Fruit fly (Drosophila melanogaster) whole organism, prepupa: ENCODE data around the gene CG5882.

Source experiments
- Blimp-1 ChIP-seq: fragments of 200-800 bp; sonication (Bioruptor generic); optimal IDR thresholded peaks from 3 replicates; lab custom pipeline; 2017; ENCODE audit warnings: missing biosample characterization, missing genetic modification characterization, mild to moderate bottlenecking, moderate library complexity, missing genetic modification reagents
- CG10669 ChIP-seq: fragments of 200-800 bp; sonication (Bioruptor generic); optimal IDR thresholded peaks from 3 replicates; lab custom pipeline; 2018; ENCODE audit warnings: missing biosample characterization, mild to moderate bottlenecking, missing genetic modification characterization, moderate library complexity
- CG11294 ChIP-seq: fragments of 200-800 bp; sonication (Bioruptor generic); IDR thresholded peaks from 2 replicates; pipeline ENCODE4 v1.3.6; 2022; ENCODE audit warnings: missing biosample characterization, missing genetic modification characterization
- CG11762 ChIP-seq: fragments of 200-800 bp; sonication (Bioruptor generic); optimal IDR thresholded peaks from 3 replicates; lab custom pipeline; 2016; ENCODE audit warnings: missing biosample characterization, missing genetic modification characterization; ENCODE audit not compliant: insufficient read depth
- CG11902 ChIP-seq: fragments of 200-800 bp; sonication (Bioruptor generic); optimal IDR thresholded peaks from 3 replicates; lab custom pipeline; 2016; ENCODE audit warnings: missing biosample characterization, missing genetic modification characterization
- CG15336 ChIP-seq: fragments of 200-800 bp; sonication (Bioruptor generic); IDR thresholded peaks from 2 replicates; pipeline ENCODE4 v1.3.6; 2022; ENCODE audit warnings: missing biosample characterization, missing genetic modification characterization
- CG1621 ChIP-seq: fragments of 200-800 bp; sonication (Bioruptor generic); optimal IDR thresholded peaks from 3 replicates; lab custom pipeline; 2018; ENCODE audit warnings: missing biosample characterization, mild to moderate bottlenecking, missing genetic modification characterization
- CG16779 ChIP-seq: fragments of 200-800 bp; sonication (Bioruptor generic); optimal IDR thresholded peaks from 3 replicates; lab custom pipeline; 2017; ENCODE audit warnings: missing biosample characterization, mild to moderate bottlenecking, missing genetic modification characterization
- CG3032 ChIP-seq: fragments of 200-800 bp; optimal IDR thresholded peaks from 2 replicates; lab custom pipeline; 2019; ENCODE audit warnings: missing biosample characterization, mild to moderate bottlenecking, missing genetic modification characterization, moderate library complexity
- CG31627 ChIP-seq: fragments of 200-800 bp; sonication (Bioruptor generic); optimal IDR thresholded peaks from 3 replicates; lab custom pipeline; 2016; ENCODE audit warnings: missing biosample characterization, missing genetic modification characterization
- CG32006 ChIP-seq: fragments of 200-800 bp; sonication (Bioruptor generic); optimal IDR thresholded peaks from 3 replicates; lab custom pipeline; 2017; ENCODE audit warnings: missing biosample characterization, mild to moderate bottlenecking, missing genetic modification characterization
- CG34406 ChIP-seq: fragments of 200-800 bp; sonication (Bioruptor generic); optimal IDR thresholded peaks from 3 replicates; lab custom pipeline; 2016; ENCODE audit warnings: missing biosample characterization, missing genetic modification characterization
- CG3919 ChIP-seq: fragments of 200-800 bp; sonication (Bioruptor generic); optimal IDR thresholded peaks from 3 replicates; lab custom pipeline; 2016; ENCODE audit warnings: missing biosample characterization, missing genetic modification characterization
- CG4318 ChIP-seq: fragments of 200-800 bp; sonication (Bioruptor generic); optimal IDR thresholded peaks from 3 replicates; lab custom pipeline; 2017; ENCODE audit warnings: missing biosample characterization, mild to moderate bottlenecking, missing genetic modification characterization
- CG6163 ChIP-seq: fragments of 200-800 bp; sonication (Bioruptor generic); IDR thresholded peaks from 3 replicates; pipeline ENCODE4 v1.3.6; 2022; ENCODE audit warnings: missing biosample characterization, missing genetic modification characterization
- CG6276 ChIP-seq: fragments of 200-800 bp; sonication (Bioruptor generic); optimal IDR thresholded peaks from 2 replicates; lab custom pipeline; 2017; ENCODE audit warnings: missing biosample characterization, mild to moderate bottlenecking, missing genetic modification characterization
- CG6792 ChIP-seq: fragments of 200-800 bp; sonication (Bioruptor generic); optimal IDR thresholded peaks from 3 replicates; lab custom pipeline; 2016; ENCODE audit warnings: missing biosample characterization, missing genetic modification characterization
- CG6808 ChIP-seq: fragments of 200-800 bp; sonication (Bioruptor generic); optimal IDR thresholded peaks from 3 replicates; lab custom pipeline; 2017; ENCODE audit warnings: missing biosample characterization, missing genetic modification characterization, mild to moderate bottlenecking, moderate library complexity, missing genetic modification reagents
- CG6854 ChIP-seq: fragments of 200-800 bp; sonication (Bioruptor generic); optimal IDR thresholded peaks from 2 replicates; lab custom pipeline; 2017; ENCODE audit warnings: missing biosample characterization, mild to moderate bottlenecking, missing genetic modification characterization
- CG7368 ChIP-seq: fragments of 200-800 bp; sonication (Bioruptor generic); optimal IDR thresholded peaks from 3 replicates; lab custom pipeline; 2016; ENCODE audit warnings: missing biosample characterization, missing genetic modification characterization
- CG8119 ChIP-seq: fragments of 200-800 bp; sonication (Bioruptor generic); IDR thresholded peaks from 3 replicates; pipeline ENCODE4 v1.3.6; 2022; ENCODE audit warnings: missing biosample characterization, missing genetic modification characterization
- CG8319 ChIP-seq: fragments of 200-800 bp; sonication (Bioruptor generic); optimal IDR thresholded peaks from 3 replicates; lab custom pipeline; 2016; ENCODE audit warnings: missing biosample characterization, missing genetic modification characterization
- CG8632 ChIP-seq: fragments of 200-800 bp; sonication (Bioruptor generic); optimal IDR thresholded peaks from 3 replicates; lab custom pipeline; 2016; ENCODE audit warnings: missing biosample characterization, missing genetic modification characterization
- Eip75B ChIP-seq: fragments of 200-800 bp; sonication (Bioruptor generic); optimal IDR thresholded peaks from 3 replicates; lab custom pipeline; 2016; ENCODE audit warnings: missing biosample characterization, missing genetic modification characterization
- Eip78C ChIP-seq: fragments of 200-800 bp; sonication (Bioruptor generic); peaks from one replicate; lab custom pipeline; 2016; ENCODE audit warnings: missing biosample characterization, missing genetic modification characterization
- Eip93F ChIP-seq: fragments of 200-800 bp; sonication (Bioruptor generic); optimal IDR thresholded peaks from 2 replicates; lab custom pipeline; 2016; ENCODE audit warnings: missing biosample characterization, mild to moderate bottlenecking, missing genetic modification characterization
- Ets96B ChIP-seq: fragments of 200-800 bp; optimal IDR thresholded peaks from 2 replicates; lab custom pipeline; 2019; ENCODE audit warnings: missing biosample characterization, mild to moderate bottlenecking, missing genetic modification characterization, moderate library complexity
- Gug ChIP-seq: fragments of 200-800 bp; sonication (Bioruptor generic); IDR thresholded peaks from 2 replicates; pipeline ENCODE4 v1.3.6; 2022; ENCODE audit warnings: missing biosample characterization, missing genetic modification characterization
- Hr38 ChIP-seq: sonication (Bioruptor generic); optimal IDR thresholded peaks from 2 replicates; lab custom pipeline; 2016; ENCODE audit warnings: missing biosample characterization, missing genetic modification characterization
- Hr39 ChIP-seq: fragments of 200-800 bp; sonication (Bioruptor generic); optimal IDR thresholded peaks from 2 replicates; lab custom pipeline; 2016; ENCODE audit warnings: missing biosample characterization, missing genetic modification characterization
- Hr4 ChIP-seq: fragments of 200-800 bp; sonication (Bioruptor generic); optimal IDR thresholded peaks from 3 replicates; lab custom pipeline; 2016; ENCODE audit warnings: missing biosample characterization, missing genetic modification characterization
- Met ChIP-seq: fragments of 200-800 bp; sonication (Bioruptor generic); optimal IDR thresholded peaks from 3 replicates; lab custom pipeline; 2016; ENCODE audit warnings: missing biosample characterization, missing genetic modification characterization
- OdsH ChIP-seq: fragments of 200-800 bp; sonication (Bioruptor generic); optimal IDR thresholded peaks from 3 replicates; lab custom pipeline; 2016; ENCODE audit warnings: missing biosample characterization, missing genetic modification characterization
- Smox ChIP-seq: fragments of 200-800 bp; sonication (Bioruptor generic); optimal IDR thresholded peaks from 3 replicates; lab custom pipeline; 2016; ENCODE audit warnings: missing biosample characterization, missing genetic modification characterization
- Sox102F ChIP-seq: fragments of 200-800 bp; sonication (Bioruptor generic); optimal IDR thresholded peaks from 2 replicates; lab custom pipeline; 2016; ENCODE audit warnings: missing biosample characterization, mild to moderate bottlenecking, missing genetic modification characterization
- Sox14 ChIP-seq: fragments of 200-800 bp; sonication (Bioruptor generic); optimal IDR thresholded peaks from 3 replicates; lab custom pipeline; 2016; ENCODE audit warnings: missing biosample characterization, missing genetic modification characterization
- Sox15 ChIP-seq: fragments of 200-800 bp; sonication (Bioruptor generic); optimal IDR thresholded peaks from 3 replicates; lab custom pipeline; 2016; ENCODE audit warnings: missing biosample characterization, missing genetic modification characterization
- cyc ChIP-seq: fragments of 200-800 bp; sonication (Bioruptor generic); optimal IDR thresholded peaks from 3 replicates; lab custom pipeline; 2016; ENCODE audit warnings: missing biosample characterization, missing genetic modification characterization
- dsx ChIP-seq: fragments of 200-800 bp; optimal IDR thresholded peaks from 3 replicates; lab custom pipeline; 2019; ENCODE audit warnings: missing biosample characterization, mild to moderate bottlenecking, missing genetic modification characterization, moderate library complexity; ENCODE audit not compliant: poor library complexity, severe bottlenecking
- esn ChIP-seq: fragments of 200-800 bp; sonication (Bioruptor generic); optimal IDR thresholded peaks from 2 replicates; lab custom pipeline; 2016; ENCODE audit warnings: missing biosample characterization, mild to moderate bottlenecking, missing genetic modification characterization, moderate library complexity
- fd59A ChIP-seq: fragments of 200-800 bp; sonication (Bioruptor generic); optimal IDR thresholded peaks from 2 replicates; lab custom pipeline; 2017; ENCODE audit warnings: missing biosample characterization, mild to moderate bottlenecking, missing genetic modification characterization, missing genetic modification reagents
- fd85E ChIP-seq: fragments of 200-800 bp; sonication (Bioruptor generic); optimal IDR thresholded peaks from 3 replicates; lab custom pipeline; 2016; ENCODE audit warnings: missing biosample characterization, missing genetic modification characterization
- fkh ChIP-seq: fragments of 200-800 bp; sonication (Bioruptor generic); optimal IDR thresholded peaks from 3 replicates; lab custom pipeline; 2017; ENCODE audit warnings: missing biosample characterization, mild to moderate bottlenecking, missing genetic modification characterization, moderate library complexity
- lz ChIP-seq: fragments of 200-800 bp; sonication (Bioruptor generic); optimal IDR thresholded peaks from 3 replicates; lab custom pipeline; 2016; ENCODE audit warnings: missing biosample characterization, missing genetic modification characterization
- net ChIP-seq: fragments of 200-800 bp; sonication (Bioruptor generic); optimal IDR thresholded peaks from 3 replicates; lab custom pipeline; 2016; ENCODE audit warnings: missing biosample characterization, missing genetic modification characterization
- pdm3 ChIP-seq: fragments of 200-800 bp; sonication (Bioruptor generic); optimal IDR thresholded peaks from 3 replicates; lab custom pipeline; 2016; ENCODE audit warnings: missing biosample characterization, missing genetic modification characterization
- salr ChIP-seq, 2 experiments: fragments of 200-800 bp; sonication (Bioruptor generic); optimal IDR thresholded peaks; 3 replicates each; lab custom pipeline; 2016 to 2018; ENCODE audit warnings: missing biosample characterization in 2 of 2, missing genetic modification characterization in 2 of 2, mild to moderate bottlenecking in 1 of 2
- spab ChIP-seq: fragments of 200-800 bp; sonication (Bioruptor generic); optimal IDR thresholded peaks from 2 replicates; lab custom pipeline; 2017; ENCODE audit warnings: missing biosample characterization, mild to moderate bottlenecking, missing genetic modification characterization, missing genetic modification reagents
- topi ChIP-seq: fragments of 200-800 bp; sonication (Bioruptor generic); optimal IDR thresholded peaks from 3 replicates; lab custom pipeline; 2016; ENCODE audit warnings: missing biosample characterization, missing genetic modification characterization
- vri ChIP-seq: fragments of 200-800 bp; sonication (Bioruptor generic); optimal IDR thresholded peaks from 3 replicates; lab custom pipeline; 2016; ENCODE audit warnings: missing biosample characterization, mild to moderate bottlenecking, missing genetic modification characterization

Gene CG5882

DNA sequence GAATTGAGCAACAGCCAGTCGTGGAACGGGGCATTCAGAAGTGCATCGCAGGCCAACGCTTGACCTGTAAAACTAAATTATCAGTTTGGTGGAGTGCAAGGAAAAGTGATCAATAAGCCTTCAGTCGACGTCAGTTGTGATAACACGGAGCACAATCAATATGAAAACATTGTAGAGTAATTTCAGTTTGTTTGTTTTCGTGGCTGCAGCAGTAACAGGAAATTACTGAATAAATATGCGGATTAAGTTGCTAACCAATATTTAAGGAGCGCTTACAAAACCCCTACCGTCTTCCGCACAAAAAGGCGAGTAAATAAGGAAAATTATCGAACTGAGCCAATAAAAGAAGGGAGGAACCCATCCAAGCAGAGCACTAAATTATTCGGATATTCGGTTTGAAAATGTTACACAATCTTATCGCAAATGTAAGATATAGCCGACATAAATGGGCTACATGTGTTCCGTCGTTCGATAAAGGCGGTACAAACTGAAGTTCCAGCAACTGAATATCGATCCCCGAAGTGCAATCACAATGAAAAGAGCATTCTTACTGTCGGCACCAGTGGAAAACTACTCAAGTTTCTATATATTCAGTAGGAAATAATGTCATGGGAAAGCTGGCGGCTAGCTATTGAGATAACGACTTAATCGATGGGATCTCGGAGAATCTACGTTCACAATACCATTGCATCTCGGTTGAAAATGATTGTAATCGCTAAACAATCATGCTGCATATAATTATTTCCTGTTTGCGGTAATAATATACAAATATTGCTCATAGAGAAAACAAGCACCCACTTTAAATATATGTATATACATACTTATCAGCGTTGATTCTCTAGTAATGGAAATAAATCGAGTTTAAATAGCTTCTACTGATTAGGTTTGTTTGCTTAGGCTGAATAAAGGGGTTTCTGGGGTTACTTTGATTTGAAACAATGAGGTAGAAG lies 17.5 kb downstream of the CG5882 start:
- TF ChIP-seq Sox102F (GFP tag; lab: Kevin White, UChicago), result peak; percentile 49
- peak; percentile 63 for TF ChIP-seq CG3919
- TF ChIP-seq Eip75B (GFP tag; lab: Kevin White, UChicago), result peak; percentile 59
- peak; percentile 23 for TF ChIP-seq fd85E (GFP tag; lab: Kevin White, UChicago)
- peak; percentile 22 for TF ChIP-seq Blimp-1 (GFP tag; lab: Kevin White, UChicago)
- peak; percentile 60 for TF ChIP-seq net
- TF ChIP-seq CG34406, result peak; percentile 68
- TF ChIP-seq Hr4 (GFP tag; lab: Kevin White, UChicago), result no peak
- peak; percentile 75 for TF ChIP-seq CG6163 (GFP tag; lab: Robert Waterston, UW)
- TF ChIP-seq CG7368, result peak; percentile 69
- no peak for TF ChIP-seq cyc (GFP tag; lab: Kevin White, UChicago)
- peak; percentile 54 for TF ChIP-seq CG1621
- peak; percentile 46 for TF ChIP-seq CG3032 (tag; lab: Kevin White, UChicago)
- peak; percentile 41 for TF ChIP-seq CG32006 (GFP tag; lab: Kevin White, UChicago)
- peak; percentile 50 for TF ChIP-seq dsx (GFP tag; lab: Kevin White, UChicago)
- peak; percentile 42 for TF ChIP-seq CG6854
- TF ChIP-seq pdm3 (GFP tag; lab: Kevin White, UChicago), result peak; percentile 55
- TF ChIP-seq Eip78C, result peak; percentile 92
- TF ChIP-seq CG8632 (GFP tag; lab: Kevin White, UChicago), result peak; percentile 72
- peak; percentile 6 for TF ChIP-seq Sox14 (GFP tag; lab: Kevin White, UChicago)
- peak; percentile 42 for TF ChIP-seq OdsH (GFP tag; lab: Kevin White, UChicago)
- peak; percentile 45 for TF ChIP-seq lz (GFP tag; lab: Kevin White, UChicago)
- TF ChIP-seq Ets96B (tag; lab: Kevin White, UChicago), result peak; percentile 18
- no peak for TF ChIP-seq Hr39 (GFP tag; lab: Kevin White, UChicago)
- peak; percentile 58 for TF ChIP-seq Smox (GFP tag; lab: Kevin White, UChicago)
- peak; percentile 63 for TF ChIP-seq spab (GFP tag; lab: Kevin White, UChicago)
- TF ChIP-seq CG6808 (GFP tag; lab: Kevin White, UChicago), result peak; percentile 65
- peak; percentile 77 for TF ChIP-seq CG6792
- peak; percentile 69 for TF ChIP-seq esn
- peak; percentile 35 for TF ChIP-seq fd59A (GFP tag; lab: Kevin White, UChicago)
- TF ChIP-seq CG11902 (GFP tag; lab: Kevin White, UChicago), result no peak
- peak; percentile 49 for TF ChIP-seq CG8319
- no peak for TF ChIP-seq CG8119
- TF ChIP-seq Gug (GFP tag; lab: Robert Waterston, UW), result 0 out of 2 replicates have a peak, but pooled peaks have one; percentile 26
- no peak for TF ChIP-seq CG4318 (GFP tag; lab: Kevin White, UChicago)
- no peak for TF ChIP-seq Sox15 (GFP tag; lab: Kevin White, UChicago)
- peak; percentile 93 for TF ChIP-seq fkh (GFP tag; lab: Kevin White, UChicago)
- no peak for TF ChIP-seq Hr38
- peak; percentile 7 to 28 for TF ChIP-seq salr (GFP tag; optimal IDR thresholded peaks at IDR 0.05; lab: Kevin White, UChicago)
- TF ChIP-seq CG6276 (GFP tag; lab: Kevin White, UChicago), result no peak
- TF ChIP-seq CG15336 (GFP tag; lab: Robert Waterston, UW), result no peak
- peak; percentile 51 for TF ChIP-seq CG16779 (tag; lab: Kevin White, UChicago)
- TF ChIP-seq Met, result peak; percentile 15
- peak; percentile 64 for TF ChIP-seq vri (GFP tag; lab: Kevin White, UChicago)
- no peak for TF ChIP-seq Eip93F (GFP tag; lab: Kevin White, UChicago)
- TF ChIP-seq CG11294 (GFP tag; lab: Robert Waterston, UW), result no peak
- peak; percentile 6 for TF ChIP-seq CG31627 (GFP tag; lab: Kevin White, UChicago)
- TF ChIP-seq CG11762 (GFP tag; lab: Kevin White, UChicago), result peak; percentile 18
- peak; percentile 70 for TF ChIP-seq CG10669 (GFP tag; lab: Kevin White, UChicago)
- peak; percentile 22 for TF ChIP-seq topi (GFP tag; lab: Kevin White, UChicago)
